Fruit fly (Drosophila melanogaster): Measurements from ENCODE around the gene Sap-r.

Sap-r gene

DNA sequence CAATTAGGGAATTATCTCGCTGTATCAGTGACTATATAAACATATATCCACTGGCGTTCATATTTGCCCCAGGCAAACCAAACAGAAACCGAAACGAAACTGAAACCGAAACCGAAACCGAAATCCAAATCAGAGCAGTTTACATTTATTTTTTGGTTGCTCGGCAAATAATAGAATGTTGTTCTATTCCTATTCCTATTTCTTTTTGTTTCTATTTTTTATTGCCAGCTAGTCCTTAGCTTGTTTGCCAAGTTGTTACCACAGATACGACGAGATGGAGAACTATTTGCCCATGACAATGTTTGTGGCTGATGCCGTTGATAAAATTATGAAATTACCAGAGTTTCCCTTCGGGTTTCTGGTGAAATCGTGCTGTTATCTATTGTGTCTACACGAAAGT lies 30.0 kb upstream of the Sap-r start (continued):
- TF ChIP-seq Atf6 (GFP tag; IDR thresholded peaks at IDR 0.05) (no peak), E2f2 (GFP tag; IDR thresholded peaks at IDR 0.05) (no peak), CG10654 (GFP tag; optimal IDR thresholded peaks at IDR 0.05) (no peak), CG11456 (GFP tag; IDR thresholded peaks at IDR 0.05) (no peak), en (GFP tag; optimal IDR thresholded peaks at IDR 0.05) (no peak), slp2 (GFP tag; optimal IDR thresholded peaks at IDR 0.05) (no peak), CG13624 (GFP tag; optimal IDR thresholded peaks at IDR 0.05) (no peak), CG5180 (GFP tag; optimal IDR thresholded peaks at IDR 0.05) (peak; percentile 0), HmgZ (tag; optimal IDR thresholded peaks at IDR 0.05) (no peak), chif (GFP tag; optimal IDR thresholded peaks at IDR 0.05) (no peak), pfk (GFP tag; optimal IDR thresholded peaks at IDR 0.05) (no peak), NC2β (GFP tag; optimal IDR thresholded peaks at IDR 0.05) (no peak), gt (GFP tag; IDR thresholded peaks at IDR 0.05) (no peak), sens (GFP tag) (peak; percentile 55), CG4617 (GFP tag; optimal IDR thresholded peaks at IDR 0.05; ENCODE audit: borderline replicate concordance) (no peak), CG14667 (GFP tag; IDR thresholded peaks at IDR 0.05) (no peak), CG11085 (GFP tag; IDR thresholded peaks at IDR 0.05) (no peak), CG30431 (GFP tag; optimal IDR thresholded peaks at IDR 0.05) (no peak), CG14965 (GFP tag; optimal IDR thresholded peaks at IDR 0.05; ENCODE audit: borderline replicate concordance) (no peak), crc (GFP tag; optimal IDR thresholded peaks at IDR 0.05) (no peak), pan (optimal IDR thresholded peaks at IDR 0.05) (no peak), pan (GFP tag; optimal IDR thresholded peaks at IDR 0.05 in 1 of 2, IDR thresholded peaks at IDR 0.05 in 1 of 2) (no peak), slbo (GFP tag; IDR thresholded peaks at IDR 0.05) (no peak), cg (GFP tag; optimal IDR thresholded peaks at IDR 0.05) (no peak), CG2678 (tag; optimal IDR thresholded peaks at IDR 0.05) (peak; percentile 50), vvl (GFP tag; IDR thresholded peaks at IDR 0.05) (no peak), Meics (GFP tag; optimal IDR thresholded peaks at IDR 0.05) (no peak), CG31224 (GFP tag; IDR thresholded peaks at IDR 0.05) (no peak), CG18011 (GFP tag; optimal IDR thresholded peaks at IDR 0.05) (no peak), Fer1 (GFP tag; optimal IDR thresholded peaks at IDR 0.05) (no peak), CG4707 (GFP tag; optimal IDR thresholded peaks at IDR 0.05) (peak; percentile 23), unc-4 (GFP tag; IDR thresholded peaks at IDR 0.05; ENCODE audit: partially characterized antibody) (no peak), CG15269 (tag; optimal IDR thresholded peaks at IDR 0.05) (no peak), CG5953 (GFP tag; IDR thresholded peaks at IDR 0.05) (no peak), CG6654 (GFP tag; optimal IDR thresholded peaks at IDR 0.05) (no peak), CG17385 (GFP tag; optimal IDR thresholded peaks at IDR 0.05) (no peak), gfzf (GFP tag; optimal IDR thresholded peaks at IDR 0.05) (no peak), dati (GFP tag; IDR thresholded peaks at IDR 0.05) (no peak), Lim3 (GFP tag; IDR thresholded peaks at IDR 0.05) (no peak), TFAM (GFP tag; optimal IDR thresholded peaks at IDR 0.05) (no peak), vfl (GFP tag; optimal IDR thresholded peaks at IDR 0.05) (no peak), Drgx (GFP tag; IDR thresholded peaks at IDR 0.05) (no peak), fd96Cb (tag; optimal IDR thresholded peaks at IDR 0.05) (no peak), chinmo (GFP tag; IDR thresholded peaks at IDR 0.05; ENCODE audit: partially characterized antibody) (no peak), tin (GFP tag; optimal IDR thresholded peaks at IDR 0.05) (no peak), CG11247 (GFP tag; IDR thresholded peaks at IDR 0.05) (no peak), CG32772 (GFP tag; IDR thresholded peaks at IDR 0.05) (no peak), p53 (GFP tag; optimal IDR thresholded peaks at IDR 0.05) (no peak), kni (GFP tag; optimal IDR thresholded peaks at IDR 0.05) (peak; percentile 31), CG14710 (tag; optimal IDR thresholded peaks at IDR 0.05) (peak; percentile 42), chn (GFP tag; optimal IDR thresholded peaks at IDR 0.05) (no peak), CrebB (tag; optimal IDR thresholded peaks at IDR 0.05) (peak; percentile 46), CG12744 (GFP tag; optimal IDR thresholded peaks at IDR 0.05) (no peak)
